Worm (Caenorhabditis elegans): ENCODE data around the gene Y43D4A.1.

Gene Y43D4A.1

ce11 chrIV:16743530-16743929 is at the start of gene Y43D4A.1:
TSS of gene Y43D4A.1 (plus strand) at chrIV:16743830.
- TF ChIP-seq ets-7 (tag; optimal IDR thresholded peaks at IDR 0.05) = no peak
- no peak for TF ChIP-seq hmbx-1 (tag; optimal IDR thresholded peaks at IDR 0.05)
- no peak for TF ChIP-seq B0310.2 (tag; optimal IDR thresholded peaks at IDR 0.05)

ce11 chrIV:16694567-16694966 is 49.1 kb upstream of the Y43D4A.1 start, which contains the start of gene Y51H4A.941:
TSS of gene Y51H4A.941 (minus strand) at chrIV:16694667.
- TF ChIP-seq tbx-11 (GFP tag; IDR thresholded peaks at IDR 0.05) = no peak
- no peak for TF ChIP-seq hnd-1 (tag; optimal IDR thresholded peaks at IDR 0.05)
- TF ChIP-seq pes-1 (GFP tag; IDR thresholded peaks at IDR 0.05) = no peak
- TF ChIP-seq scrt-1 (GFP tag; IDR thresholded peaks at IDR 0.05) = no peak
- TF ChIP-seq ets-7 (tag; optimal IDR thresholded peaks at IDR 0.05) = no peak
- no peak for TF ChIP-seq B0310.2 (tag; optimal IDR thresholded peaks at IDR 0.05)
- TF ChIP-seq hmbx-1 (tag; optimal IDR thresholded peaks at IDR 0.05) = no peak
- no peak for TF ChIP-seq tra-4 (tag; optimal IDR thresholded peaks at IDR 0.05)
- no peak for TF ChIP-seq F13C5.2 (tag; optimal IDR thresholded peaks at IDR 0.05)
- no peak for TF ChIP-seq tbx-37 (GFP tag; conservative IDR thresholded peaks at IDR 0.05)
- no peak for TF ChIP-seq aly-1 (tag; optimal IDR thresholded peaks at IDR 0.05)
- no peak for TF ChIP-seq ama-1 (optimal IDR thresholded peaks at IDR 0.05)
- no peak for TF ChIP-seq sea-1 (GFP tag; conservative IDR thresholded peaks at IDR 0.05)
- no peak for TF ChIP-seq ceh-13 (GFP tag; optimal IDR thresholded peaks at IDR 0.05)
- TF ChIP-seq hmg-4 (GFP tag; optimal IDR thresholded peaks at IDR 0.05) = no peak
- TF ChIP-seq flt-1 (GFP tag; IDR thresholded peaks at IDR 0.05) = no peak
- TF ChIP-seq ceh-36 (tag; optimal IDR thresholded peaks at IDR 0.05) = no peak

- no peak for TF ChIP-seq aly-1 (tag; optimal IDR thresholded peaks at IDR 0.05)
These were observed 47.2 kb upstream of the Y43D4A.1 start for ce11 chrIV:16696422-16696821.

DNA sequence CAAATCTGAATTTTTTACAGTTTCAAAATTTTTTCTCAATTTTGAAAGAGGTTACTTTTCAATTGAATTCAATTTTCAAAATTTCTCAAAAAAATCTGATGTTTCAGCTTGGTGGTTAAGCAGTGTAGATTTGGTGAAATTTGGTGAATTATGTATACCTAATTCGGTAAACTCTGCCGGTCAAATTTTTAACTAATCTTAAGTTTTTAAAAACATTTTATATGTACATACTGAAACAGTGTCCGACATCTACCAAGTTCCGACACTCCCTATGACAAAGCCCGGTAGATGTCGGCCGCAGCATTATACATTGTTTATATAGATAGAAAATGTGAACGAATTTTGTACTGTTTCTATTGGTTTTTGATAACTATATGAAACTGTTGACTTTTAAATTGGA is 36.7 kb upstream of the Y43D4A.1 start:
- TF ChIP-seq scrt-1 (GFP tag; IDR thresholded peaks at IDR 0.05) (no peak), B0310.2 (tag; optimal IDR thresholded peaks at IDR 0.05) (no peak), sea-1 (GFP tag; conservative IDR thresholded peaks at IDR 0.05) (no peak), ceh-13 (GFP tag; optimal IDR thresholded peaks at IDR 0.05) (no peak), ama-1 (optimal IDR thresholded peaks at IDR 0.05) (no peak), pes-1 (GFP tag; IDR thresholded peaks at IDR 0.05) (no peak), F13C5.2 (tag; optimal IDR thresholded peaks at IDR 0.05) (no peak), flt-1 (GFP tag; IDR thresholded peaks at IDR 0.05) (no peak), tbx-11 (GFP tag; IDR thresholded peaks at IDR 0.05) (no peak), hmg-4 (GFP tag; optimal IDR thresholded peaks at IDR 0.05) (no peak)

DNA sequence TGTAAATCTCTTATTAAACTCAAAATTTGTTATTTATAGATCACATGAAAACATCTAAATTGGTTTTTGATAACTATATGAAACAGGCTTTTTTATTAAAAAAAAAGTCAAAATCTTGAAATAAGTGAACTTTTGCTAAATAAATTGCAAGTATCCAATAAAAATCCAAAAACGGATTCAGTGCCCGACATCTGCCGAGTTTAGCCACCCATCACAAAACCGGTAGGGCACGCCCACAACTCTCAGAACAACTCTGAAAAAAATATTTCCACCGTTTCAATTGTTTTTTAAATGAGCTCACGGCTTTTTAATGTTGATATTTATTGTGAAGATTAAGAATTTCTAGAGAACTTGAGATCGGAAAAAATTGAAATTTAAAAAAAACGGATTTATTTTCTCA is 33.9 kb upstream of the Y43D4A.1 start:
- TF ChIP-seq pes-1 (GFP tag; IDR thresholded peaks at IDR 0.05) = no peak
- TF ChIP-seq tbx-11 (GFP tag; IDR thresholded peaks at IDR 0.05) = no peak
- no peak for TF ChIP-seq flt-1 (GFP tag; IDR thresholded peaks at IDR 0.05)
- TF ChIP-seq sea-1 (GFP tag; conservative IDR thresholded peaks at IDR 0.05) = no peak
- TF ChIP-seq hmbx-1 (tag; optimal IDR thresholded peaks at IDR 0.05) = no peak
- no peak for TF ChIP-seq aly-1 (tag; optimal IDR thresholded peaks at IDR 0.05)
- no peak for TF ChIP-seq ama-1 (optimal IDR thresholded peaks at IDR 0.05)
- TF ChIP-seq tra-4 (tag; optimal IDR thresholded peaks at IDR 0.05) = no peak
- TF ChIP-seq ets-7 (tag; optimal IDR thresholded peaks at IDR 0.05) = no peak
- TF ChIP-seq tbx-37 (GFP tag; conservative IDR thresholded peaks at IDR 0.05) = no peak
- no peak for TF ChIP-seq hmg-4 (GFP tag; optimal IDR thresholded peaks at IDR 0.05)
- TF ChIP-seq F13C5.2 (tag; optimal IDR thresholded peaks at IDR 0.05) = no peak
- TF ChIP-seq scrt-1 (GFP tag; IDR thresholded peaks at IDR 0.05) = no peak
- no peak for TF ChIP-seq B0310.2 (tag; optimal IDR thresholded peaks at IDR 0.05)
- no peak for TF ChIP-seq hnd-1 (tag; optimal IDR thresholded peaks at IDR 0.05)
- no peak for TF ChIP-seq ceh-36 (tag; optimal IDR thresholded peaks at IDR 0.05)
- no peak for TF ChIP-seq ceh-13 (GFP tag; optimal IDR thresholded peaks at IDR 0.05)

ce11 chrIV:16710312-16710711 is 33.3 kb upstream of the Y43D4A.1 start:
- no peak for TF ChIP-seq sea-1 (GFP tag; conservative IDR thresholded peaks at IDR 0.05)
- no peak for TF ChIP-seq ceh-36 (tag; optimal IDR thresholded peaks at IDR 0.05)
- no peak for TF ChIP-seq F13C5.2 (tag; optimal IDR thresholded peaks at IDR 0.05)
- TF ChIP-seq ceh-13 (GFP tag; optimal IDR thresholded peaks at IDR 0.05) = no peak
- TF ChIP-seq aly-1 (tag; optimal IDR thresholded peaks at IDR 0.05) = no peak
- TF ChIP-seq scrt-1 (GFP tag; IDR thresholded peaks at IDR 0.05) = no peak

DNA sequence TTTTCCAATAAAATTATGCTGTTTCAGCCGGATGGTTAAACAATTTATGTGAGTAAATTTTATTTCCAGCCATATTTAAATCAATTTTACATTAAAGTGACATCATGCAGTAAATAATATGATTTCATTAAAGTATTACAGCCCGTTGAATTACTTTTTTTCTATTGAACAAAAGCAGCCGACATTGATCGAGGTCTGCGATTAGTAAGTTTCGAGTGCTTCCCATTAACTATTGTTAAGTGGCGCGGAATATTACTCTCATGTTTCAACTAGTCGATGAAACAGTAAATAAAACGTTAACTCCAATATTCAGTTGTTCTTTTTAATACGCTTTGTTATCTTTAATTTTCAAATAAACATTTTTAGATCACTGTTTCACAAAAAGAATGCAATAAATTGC is 25.0 kb upstream of the Y43D4A.1 start:
- TF ChIP-seq tbx-11 (GFP tag; IDR thresholded peaks at IDR 0.05) (no peak), ceh-36 (tag; optimal IDR thresholded peaks at IDR 0.05) (no peak), hmg-4 (GFP tag; optimal IDR thresholded peaks at IDR 0.05) (no peak), hmbx-1 (tag; optimal IDR thresholded peaks at IDR 0.05) (no peak), aly-1 (tag; optimal IDR thresholded peaks at IDR 0.05) (no peak)

- TF ChIP-seq sea-1 (GFP tag; conservative IDR thresholded peaks at IDR 0.05) (no peak), B0310.2 (tag; optimal IDR thresholded peaks at IDR 0.05) (no peak), ets-7 (tag; optimal IDR thresholded peaks at IDR 0.05) (no peak), tbx-11 (GFP tag; IDR thresholded peaks at IDR 0.05) (no peak), tbx-37 (GFP tag; conservative IDR thresholded peaks at IDR 0.05) (no peak), tra-4 (tag; optimal IDR thresholded peaks at IDR 0.05) (no peak), pes-1 (GFP tag; IDR thresholded peaks at IDR 0.05) (no peak), ceh-36 (tag; optimal IDR thresholded peaks at IDR 0.05) (no peak), hnd-1 (tag; optimal IDR thresholded peaks at IDR 0.05) (no peak)
These were observed 23.2 kb upstream of the Y43D4A.1 start, which contains the start of gene Y51H4A.22 for ce11 chrIV:16720412-16720811. TSS of gene Y51H4A.22 (plus strand) at chrIV:16720712.
